Worm (Caenorhabditis elegans) whole organism, L4 larva: Measurements from ENCODE around the gene cht-5.

Experiments
- ama-1 ChIP-seq: fragments of 150-350 bp; optimal IDR thresholded peaks from 2 replicates; lab custom pipeline; 2014; ENCODE audit warnings: inconsistent platforms, mixed read lengths
- cey-2 ChIP-seq: sonication (generic microtip); optimal IDR thresholded peaks from 3 replicates; lab custom pipeline; 2017; ENCODE audit warnings: missing genetic modification characterization, mild to moderate bottlenecking, missing compliant biosample characterization, antibody characterized with exemption, borderline replicate concordance; ENCODE audit not compliant: insufficient read depth
- dve-1 ChIP-seq: sonication (generic microtip); optimal IDR thresholded peaks from 2 replicates; lab custom pipeline; 2017; ENCODE audit warnings: antibody characterized with exemption, mild to moderate bottlenecking, missing genetic modification characterization, missing compliant biosample characterization; ENCODE audit not compliant: insufficient read depth
- fkh-10 ChIP-seq: fragments of 150-350 bp; optimal IDR thresholded peaks from 2 replicates; lab custom pipeline; 2014; ENCODE audit warnings: missing biosample characterization, missing genetic modification reagents, missing genetic modification characterization
- nhr-6 ChIP-seq: fragments of 150-350 bp; optimal IDR thresholded peaks from 2 replicates; lab custom pipeline; 2014; ENCODE audit warnings: missing biosample characterization, missing genetic modification characterization
- nhr-77 ChIP-seq: fragments of 150-350 bp; optimal IDR thresholded peaks from 2 replicates; lab custom pipeline; 2014; ENCODE audit warnings: missing biosample characterization, missing genetic modification characterization
- unc-62 ChIP-seq, 3 experiments: fragments of 150-350 bp in 1 of 3; sonication (generic microtip); optimal IDR thresholded peaks in 2 of 3; peaks in 1 of 3; 1 replicate in 1 of 3; 2 replicates in 2 of 3; lab custom pipeline; 2014 to 2017; ENCODE audit warnings: missing biosample characterization in 3 of 3, missing genetic modification characterization in 3 of 3, missing genetic modification reagents in 3 of 3, missing genotype in 1 of 3

- TF ChIP-seq nhr-77 (tag; lab: Kevin White, UChicago) (no peak), fkh-10 (GFP tag; lab: Kevin White, UChicago) (no peak), cey-2 (no peak), dve-1 (tag; lab: Kevin White, UChicago) (no peak), unc-62 (GFP tag; optimal IDR thresholded peaks at IDR 0.05 in 1 of 2; lab: Kevin White, UChicago) (no peak), unc-62 (tag; optimal IDR thresholded peaks at IDR 0.05; lab: Kevin White, UChicago) (no peak), nhr-6 (tag; lab: Kevin White, UChicago) (no peak), ama-1 (lab: Kevin White, UChicago) (no peak)
These were observed 33.9 kb downstream of the cht-5 start, which contains the start of gene srsx-26 for ce11 chrV:10148352-10148751.
